Fruit fly (Drosophila melanogaster) whole organism, wandering third instar larva: ENCODE measurements around the gene CG34276.
"Not testable (repeated sequence)": the region's sequence is repeated elsewhere in the genome, so short reads cannot be mapped to it uniquely, and the experiment has no call there.

ENCODE experiments used
- CG9705 ChIP-seq: fragments of 200-800 bp; sonication (Bioruptor generic); optimal IDR thresholded peaks from 2 replicates; lab custom pipeline; 2018; ENCODE audit warnings: missing biosample characterization, mild to moderate bottlenecking, missing genetic modification characterization
- CrebA ChIP-seq: fragments of 200-800 bp; sonication (Bioruptor generic); optimal IDR thresholded peaks from 2 replicates; lab custom pipeline; 2016; ENCODE audit warnings: missing biosample characterization, mild to moderate bottlenecking, missing genetic modification characterization, borderline replicate concordance
- Dfd ChIP-seq: fragments of >200 bp; optimal IDR thresholded peaks from 2 replicates; lab custom pipeline; 2017; ENCODE audit warnings: missing biosample characterization, missing genetic modification characterization
- Dif ChIP-seq: fragments of 200-275, 200-300 bp; sonication (Bioruptor generic); optimal IDR thresholded peaks from 2 replicates; lab custom pipeline; 2018; ENCODE audit warnings: missing biosample characterization, missing genetic modification characterization; ENCODE audit not compliant: partially characterized antibody
- HLH106 ChIP-seq: fragments of 200-800 bp; optimal IDR thresholded peaks from 3 replicates; lab custom pipeline; 2019; ENCODE audit warnings: missing biosample characterization, mild to moderate bottlenecking, missing genetic modification characterization, moderate library complexity
- Hnf4 ChIP-seq: fragments of 200-800 bp; sonication (Bioruptor generic); optimal IDR thresholded peaks from 2 replicates; lab custom pipeline; 2016; ENCODE audit warnings: missing biosample characterization, mild to moderate bottlenecking, missing genetic modification characterization
- Hr83 ChIP-seq: fragments of 200-300 bp; sonication (Bioruptor generic); optimal IDR thresholded peaks from 2 replicates; lab custom pipeline; 2016; ENCODE audit warnings: missing biosample characterization, mild to moderate bottlenecking, missing genetic modification characterization, moderate library complexity; ENCODE audit not compliant: poor library complexity, severe bottlenecking
- Mio ChIP-seq: sonication (Bioruptor generic); optimal IDR thresholded peaks from 2 replicates; lab custom pipeline; 2016; ENCODE audit warnings: missing biosample characterization, missing genetic modification characterization
- OdsH ChIP-seq: fragments of 200-800 bp; sonication (Bioruptor generic); optimal IDR thresholded peaks from 2 replicates; lab custom pipeline; 2016; ENCODE audit warnings: missing biosample characterization, mild to moderate bottlenecking, missing genetic modification characterization
- Sp1 ChIP-seq: fragments of 200-800 bp; sonication (Bioruptor generic); optimal IDR thresholded peaks from 3 replicates; lab custom pipeline; 2019; ENCODE audit warnings: missing biosample characterization, mild to moderate bottlenecking, missing genetic modification characterization, moderate library complexity
- br ChIP-seq: fragments of 200-800 bp; sonication (Bioruptor generic); optimal IDR thresholded peaks from 2 replicates; lab custom pipeline; 2016; ENCODE audit warnings: missing biosample characterization, missing genetic modification characterization
- dl ChIP-seq, 2 experiments: fragments of 175-275, 200-275 bp in 1 of 2; fragments of 200-275 bp in 1 of 2; sonication (Bioruptor generic); optimal IDR thresholded peaks; lab custom pipeline; 2018; ENCODE audit warnings: mild to moderate bottlenecking in 2 of 2, missing biosample characterization in 2 of 2, missing genetic modification characterization in 2 of 2, moderate library complexity in 2 of 2; ENCODE audit not compliant: partially characterized antibody in 2 of 2, insufficient read depth in 1 of 2
- dmrt93B ChIP-seq: fragments of 200-800 bp; sonication (Bioruptor generic); optimal IDR thresholded peaks from 2 replicates; lab custom pipeline; 2018; ENCODE audit warnings: missing biosample characterization, mild to moderate bottlenecking, missing genetic modification characterization
- dsf ChIP-seq: sonication (Bioruptor generic); optimal IDR thresholded peaks from 2 replicates; lab custom pipeline; 2016; ENCODE audit warnings: missing biosample characterization, missing genetic modification characterization, borderline replicate concordance
- ey ChIP-seq: fragments of 200-800 bp; sonication (Bioruptor generic); optimal IDR thresholded peaks from 2 replicates; lab custom pipeline; 2016; ENCODE audit warnings: missing biosample characterization, missing genetic modification characterization
- foxo ChIP-seq, 2 experiments: fragments of 200-800 bp; sonication (Bioruptor generic); optimal IDR thresholded peaks; 2 replicates in 1 of 2; 3 replicates in 1 of 2; lab custom pipeline; 2016 to 2017; ENCODE audit warnings: missing biosample characterization in 2 of 2, missing genetic modification characterization in 2 of 2
- fru ChIP-seq: fragments of 200-800 bp; sonication (Bioruptor generic); optimal IDR thresholded peaks from 3 replicates; lab custom pipeline; 2016; ENCODE audit warnings: missing biosample characterization, mild to moderate bottlenecking, missing genetic modification characterization
- h ChIP-seq: fragments of 200-800 bp; sonication (Bioruptor generic); optimal IDR thresholded peaks from 3 replicates; lab custom pipeline; 2016; ENCODE audit warnings: missing biosample characterization, mild to moderate bottlenecking, missing genetic modification characterization
- jim ChIP-seq: fragments of 175-275, 200-325 bp; sonication (Bioruptor generic); optimal IDR thresholded peaks from 2 replicates; lab custom pipeline; 2016; ENCODE audit warnings: missing biosample characterization, mild to moderate bottlenecking, missing genetic modification characterization
- pan ChIP-seq: fragments of >200 bp; optimal IDR thresholded peaks from 2 replicates; lab custom pipeline; 2017
- psq ChIP-seq: fragments of 200-800 bp; sonication (Bioruptor generic); optimal IDR thresholded peaks from 3 replicates; lab custom pipeline; 2017; ENCODE audit warnings: missing biosample characterization, mild to moderate bottlenecking, missing genetic modification characterization, moderate library complexity
- rgr ChIP-seq: fragments of 200-800 bp; sonication (Bioruptor generic); optimal IDR thresholded peaks from 3 replicates; lab custom pipeline; 2016; ENCODE audit warnings: missing biosample characterization, mild to moderate bottlenecking, missing genetic modification characterization
- sv ChIP-seq: fragments of 200-800 bp; sonication (Bioruptor generic); optimal IDR thresholded peaks from 3 replicates; lab custom pipeline; 2016; ENCODE audit warnings: missing biosample characterization, missing genetic modification characterization
- tai ChIP-seq: sonication (Bioruptor generic); optimal IDR thresholded peaks from 2 replicates; lab custom pipeline; 2016; ENCODE audit warnings: missing biosample characterization, missing genetic modification characterization
- usp ChIP-seq: fragments of >200 bp; optimal IDR thresholded peaks from 2 replicates; lab custom pipeline; 2017; ENCODE audit warnings: missing biosample characterization, missing genetic modification characterization
- woc ChIP-seq: sonication (Bioruptor generic); optimal IDR thresholded peaks from 2 replicates; lab custom pipeline; 2016; ENCODE audit warnings: missing biosample characterization, mild to moderate bottlenecking, missing genetic modification characterization

The CG34276 gene

dm6 chr3R:15899650-15900049, 25.8 kb upstream of the CG34276 start:
- peak; percentile 70 for TF ChIP-seq fru (GFP tag; lab: Kevin White, UChicago)
- TF ChIP-seq jim (GFP tag; lab: Kevin White, UChicago) = no peak
- TF ChIP-seq ey (GFP tag; lab: Kevin White, UChicago) = peak; percentile 69
- TF ChIP-seq Hnf4 = peak; percentile 40
- TF ChIP-seq HLH106 (tag; lab: Kevin White, UChicago) = peak; percentile 58
- TF ChIP-seq CrebA = no peak
- TF ChIP-seq Sp1 (GFP tag; lab: Kevin White, UChicago) = peak; percentile 44
- TF ChIP-seq woc (GFP tag; lab: Kevin White, UChicago) = no peak
- TF ChIP-seq foxo (GFP tag; optimal IDR thresholded peaks at IDR 0.05; lab: Kevin White, UChicago) = peak in 1 of 2 experiments; percentile 72
- no peak for TF ChIP-seq CG9705
- peak; percentile 76 for TF ChIP-seq h (GFP tag; lab: Kevin White, UChicago)
- TF ChIP-seq psq (GFP tag; lab: Kevin White, UChicago) = peak; percentile 27
- TF ChIP-seq OdsH (GFP tag; lab: Kevin White, UChicago) = peak; percentile 59
- peak; percentile 69 for TF ChIP-seq rgr (GFP tag; lab: Kevin White, UChicago)
- peak; percentile 24 for TF ChIP-seq dmrt93B (GFP tag; lab: Kevin White, UChicago)
- peak; percentile 70 for TF ChIP-seq br (GFP tag; lab: Kevin White, UChicago)

dm6 chr3R:15901097-15901709, 24.2 kb upstream of the CG34276 start:
- TF ChIP-seq Dif (peak; percentile 87), dl (GFP tag; optimal IDR thresholded peaks at IDR 0.05; lab: Kevin White, UChicago; ENCODE audit: insufficient read depth in 1 of 2, partially characterized antibody in 2 of 2) (peak; percentile 79 to 86)

DNA sequence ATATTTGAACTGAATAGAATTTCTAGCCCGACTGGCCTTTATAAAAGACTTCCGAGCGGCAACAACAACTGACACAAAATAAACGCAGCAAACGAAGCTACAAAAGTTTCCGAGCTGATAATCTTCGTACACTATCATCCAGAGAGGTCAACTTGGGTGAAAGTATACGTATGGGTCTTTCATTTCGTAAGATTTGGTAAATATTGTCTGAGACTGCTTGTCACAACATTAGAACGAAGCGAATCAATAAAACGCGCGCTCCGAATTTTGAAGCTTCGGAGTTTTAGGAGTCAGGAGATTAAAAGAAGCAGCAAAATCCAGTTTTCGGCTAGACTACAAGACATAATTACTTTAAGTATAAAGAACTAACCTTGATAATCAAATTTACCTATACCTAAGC, 20.9 kb upstream of the CG34276 start, which contains the start of gene glob1:
Gene glob1, minus strand, starts transcription at position 101 of the 400 bp plus-strand sequence.
- not testable (repeated sequence) for TF ChIP-seq usp, dsf, Dfd (GFP tag; lab: Kevin White, UChicago)

dm6 chr3R:15908098-15908497, 17.3 kb upstream of the CG34276 start, which contains the start of gene EndoU:
TSS of gene EndoU (plus strand) at chr3R:15908398.
- TF ChIP-seq woc (GFP tag; lab: Kevin White, UChicago); sv (GFP tag; lab: Kevin White, UChicago); CrebA: not testable (repeated sequence)

DNA sequence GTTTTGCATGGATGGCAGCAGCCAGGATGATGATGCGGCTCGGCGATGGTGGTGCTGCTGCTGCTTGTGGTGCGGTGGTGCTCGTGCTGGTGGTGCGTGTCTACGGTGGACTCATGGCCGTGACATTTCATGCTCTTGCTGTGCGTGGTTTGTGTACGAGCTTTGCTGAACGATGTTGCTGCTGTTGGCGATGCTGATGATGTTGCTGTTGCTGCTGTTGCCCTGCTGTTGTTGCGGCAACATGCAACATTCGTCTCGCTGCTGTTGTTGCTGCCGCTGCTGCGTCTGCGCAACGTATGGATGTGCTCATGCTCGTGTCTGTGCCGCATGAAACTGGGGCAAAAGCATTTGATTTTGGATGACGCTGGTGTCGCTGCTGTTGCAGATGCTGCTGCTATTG, 12.2 kb upstream of the CG34276 start:
- no peak for TF ChIP-seq pan (lab: Kevin White, UChicago)
- TF ChIP-seq Dfd (GFP tag; lab: Kevin White, UChicago) = peak; percentile 81
- TF ChIP-seq, all 38 proteins: peak for 1

DNA sequence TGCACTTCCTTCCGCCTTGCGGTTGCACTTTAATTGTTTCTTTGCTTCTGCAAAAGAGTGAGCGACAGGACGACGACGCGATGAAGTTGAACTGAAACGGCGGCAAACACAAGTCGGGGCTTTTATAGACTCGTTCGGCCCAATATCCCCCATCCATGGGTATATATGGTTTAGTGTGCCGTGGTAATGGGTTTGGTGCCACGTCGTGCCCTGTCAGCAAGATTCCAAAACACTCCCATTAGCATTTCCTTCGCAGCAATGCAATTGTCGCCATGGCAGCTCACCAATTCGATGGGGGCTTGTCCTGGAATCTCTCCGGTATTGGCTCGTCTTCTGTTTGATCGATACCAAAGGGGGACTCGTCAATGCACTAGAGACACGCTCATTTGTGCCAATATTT, 7.5 kb upstream of the CG34276 start, which contains the start of gene CG45105:
Gene CG45105, minus strand, starts transcription at position 101 of the 400 bp plus-strand sequence.
- TF ChIP-seq woc (GFP tag; lab: Kevin White, UChicago) (no peak), Hr83 (no peak), OdsH (GFP tag; lab: Kevin White, UChicago) (no peak), foxo (GFP tag; optimal IDR thresholded peaks at IDR 0.05; lab: Kevin White, UChicago) (no peak), Hnf4 (no peak), ey (GFP tag; lab: Kevin White, UChicago) (no peak), Mio (GFP tag; lab: Kevin White, UChicago) (no peak), tai (no peak), br (GFP tag; lab: Kevin White, UChicago) (no peak)
- TF ChIP-seq, all 38 proteins: peak for 0
